Worm (Caenorhabditis elegans): ENCODE results near the gene ccdc-55.
A peak's percentile ranks its signal among the peaks of the same experiment; 100 is the strongest.

Gene ccdc-55

DNA sequence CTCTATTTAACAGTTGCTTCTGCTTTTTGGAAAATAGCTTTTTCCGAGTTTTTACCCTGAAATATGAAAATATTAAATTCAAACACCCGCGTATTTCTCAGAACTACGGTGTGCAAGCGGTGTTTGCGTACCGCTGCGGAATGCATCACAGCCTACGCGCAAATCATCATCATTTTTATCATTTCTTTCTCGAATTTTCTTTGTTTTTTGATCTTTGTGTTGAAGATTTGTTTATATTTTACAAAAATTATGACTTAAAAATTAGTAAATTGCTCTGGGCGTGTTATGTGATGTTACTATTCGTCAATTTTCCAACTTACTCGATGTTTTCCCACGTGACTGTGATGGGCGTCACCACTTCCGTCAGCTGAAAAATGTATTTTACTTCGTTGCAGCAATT is 17.6 kb downstream of the ccdc-55 start:
- TF ChIP-seq ekl-4 (GFP tag; IDR thresholded peaks at IDR 0.05) (peak; percentile 59), lsl-1 (GFP tag; optimal IDR thresholded peaks at IDR 0.05) (peak; percentile 74), ZK185.1 (tag; optimal IDR thresholded peaks at IDR 0.05; ENCODE audit: poor library complexity, severe bottlenecking) (peak; percentile 33), lsy-27 (tag; optimal IDR thresholded peaks at IDR 0.05; ENCODE audit: borderline replicate concordance, insufficient read depth) (no peak), Y53F4B.3 (GFP tag; IDR thresholded peaks at IDR 0.05) (no peak), attf-5 (GFP tag; optimal IDR thresholded peaks at IDR 0.05) (peak; percentile 61), lin-54 (GFP tag; optimal IDR thresholded peaks at IDR 0.05) (peak; percentile 96), lin-35 (GFP tag; optimal IDR thresholded peaks at IDR 0.05) (peak in 2 of 3 experiments; percentile 17 to 94), lin-40 (tag; optimal IDR thresholded peaks at IDR 0.05) (peak; percentile 41), hsf-1 (GFP tag; IDR thresholded peaks at IDR 0.05) (peak; percentile 85), snpc-4 (GFP tag; optimal IDR thresholded peaks at IDR 0.05) (no peak), snpc-4 (tag; optimal IDR thresholded peaks at IDR 0.05) (peak in 3 of 4 experiments; percentile 7 to 39 (median 12)), ceh-79 (tag; optimal IDR thresholded peaks at IDR 0.05) (no peak), rpc-1 (optimal IDR thresholded peaks at IDR 0.05) (peak; percentile 4), rpc-1 (tag; optimal IDR thresholded peaks at IDR 0.05) (no peak), tbp1 (GFP tag; optimal IDR thresholded peaks at IDR 0.05) (peak; percentile 38), dox-1 (GFP tag; IDR thresholded peaks at IDR 0.05) (peak; percentile 48), madf-6 (GFP tag; IDR thresholded peaks at IDR 0.05) (peak; percentile 57), F23B12.7 (tag; optimal IDR thresholded peaks at IDR 0.05; ENCODE audit: insufficient read depth) (peak; percentile 40), efl-1 (GFP tag; optimal IDR thresholded peaks at IDR 0.05) (peak; percentile 80), K12H6.12 (tag; optimal IDR thresholded peaks at IDR 0.05) (peak; percentile 28), ceh-27 (GFP tag; optimal IDR thresholded peaks at IDR 0.05) (peak; percentile 23), dpl-1 (GFP tag; optimal IDR thresholded peaks at IDR 0.05) (peak; percentile 86), sea-2 (GFP tag; IDR thresholded peaks at IDR 0.05) (no peak), ets-4 (GFP tag; optimal IDR thresholded peaks at IDR 0.05) (no peak), cebp-1 (GFP tag; IDR thresholded peaks at IDR 0.05) (peak; percentile 9; the same call in 1 of the 2 replicates), cebp-1 (tag; optimal IDR thresholded peaks at IDR 0.05) (peak; percentile 64), nfyb-1 (GFP tag; IDR thresholded peaks at IDR 0.05) (peak; percentile 23; the same call in 1 of the 2 replicates), hmg-1.2 (GFP tag; IDR thresholded peaks at IDR 0.05) (peak; percentile 26; the same call in 1 of the 2 replicates), akir-1 (GFP tag; optimal IDR thresholded peaks at IDR 0.05) (no peak), F33H1.4 (GFP tag; IDR thresholded peaks at IDR 0.05) (peak; percentile 32; the same call in 1 of the 2 replicates), mcd-1 (GFP tag; IDR thresholded peaks at IDR 0.05) (peak; percentile 62), F39B2.1 (GFP tag; IDR thresholded peaks at IDR 0.05) (no peak), nhr-80 (tag; optimal IDR thresholded peaks at IDR 0.05) (peak; percentile 30), F57A8.1 (GFP tag; optimal IDR thresholded peaks at IDR 0.05) (no peak), ama-1 (optimal IDR thresholded peaks at IDR 0.05) (peak; percentile 67), ama-1 (GFP tag; optimal IDR thresholded peaks at IDR 0.05) (no peak), snpc-1.3 (tag; optimal IDR thresholded peaks at IDR 0.05; ENCODE audit: insufficient read depth) (peak; percentile 6)

DNA sequence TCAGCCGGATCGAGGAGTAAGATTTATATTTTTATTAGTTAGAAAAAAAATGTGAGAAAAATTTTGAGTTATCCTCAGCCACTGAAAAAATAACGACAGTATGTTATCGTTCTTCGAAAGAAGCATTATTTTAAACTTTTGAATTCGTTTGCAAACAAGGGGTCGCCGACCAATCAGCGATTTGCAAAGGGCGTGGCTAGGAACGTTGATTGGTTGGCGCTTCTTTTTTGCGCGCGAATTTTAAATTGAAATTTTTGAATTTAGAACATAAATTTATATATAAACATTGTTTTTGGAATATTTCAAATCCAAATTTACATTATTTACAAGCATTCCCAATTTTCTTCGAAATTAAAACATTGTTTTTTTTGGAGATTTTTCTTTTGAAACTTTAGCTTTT is 25.4 kb downstream of the ccdc-55 start:
- TF ChIP-seq gei-17 (GFP tag; optimal IDR thresholded peaks at IDR 0.05), result no peak
- no peak for TF ChIP-seq hlh-26 (GFP tag; conservative IDR thresholded peaks at IDR 0.05)
- TF ChIP-seq sptf-2 (GFP tag; optimal IDR thresholded peaks at IDR 0.05), result no peak
- no peak for TF ChIP-seq him-1 (tag; optimal IDR thresholded peaks at IDR 0.05)
- TF ChIP-seq F23B12.7 (tag; optimal IDR thresholded peaks at IDR 0.05; ENCODE audit: insufficient read depth), result no peak
- TF ChIP-seq lin-35 (GFP tag; optimal IDR thresholded peaks at IDR 0.05), result no peak
- TF ChIP-seq rpc-1 (optimal IDR thresholded peaks at IDR 0.05), result no peak
- TF ChIP-seq rpc-1 (tag; optimal IDR thresholded peaks at IDR 0.05), result no peak
- no peak for TF ChIP-seq Y79H2A.3 (GFP tag; conservative IDR thresholded peaks at IDR 0.05)
- 0 out of 2 replicates have a peak, but pooled peaks have one; percentile 40 for TF ChIP-seq nfyb-1 (GFP tag; IDR thresholded peaks at IDR 0.05)

Measured in whole organism, young adult.